Worm (Caenorhabditis elegans) whole organism, young adult: ENCODE data around the gene H34I24.1.

Source experiments
- F37B4.10 ChIP-seq: fragments of 200-800 bp; sonication (Bioruptor generic); IDR thresholded peaks from 2 replicates; pipeline ENCODE4 v1.3.6; 2022; ENCODE audit warnings: missing genetic modification characterization, missing compliant biosample characterization
- F57C9.4 ChIP-seq: sonication (generic microtip); optimal IDR thresholded peaks from 2 replicates; lab custom pipeline; 2017; ENCODE audit warnings: mild to moderate bottlenecking, missing genetic modification characterization, missing compliant biosample characterization
- ama-1 ChIP-seq, 3 experiments: fragments of 150-350 bp in 1 of 3; sonication (generic microtip) in 2 of 3; optimal IDR thresholded peaks; 2 replicates each; lab custom pipeline; 2014 to 2018; ENCODE audit warnings: missing biosample characterization in 2 of 3, missing genetic modification characterization in 2 of 3, missing genetic modification reagents in 2 of 3
- ceh-58 ChIP-seq: fragments of 200-800 bp; sonication (Bioruptor generic); IDR thresholded peaks from 2 replicates; pipeline ENCODE4 v1.3.6; 2022; ENCODE audit warnings: missing genetic modification characterization, missing compliant biosample characterization
- ekl-4 ChIP-seq: fragments of 200-800 bp; sonication (Bioruptor generic); IDR thresholded peaks from 2 replicates; pipeline ENCODE4 v1.3.6; 2022; ENCODE audit warnings: missing genetic modification reagents, missing genetic modification characterization, missing compliant biosample characterization
- nhr-179 ChIP-seq: sonication (generic microtip); optimal IDR thresholded peaks from 2 replicates; lab custom pipeline; 2016; ENCODE audit warnings: mild to moderate bottlenecking, missing genetic modification characterization, missing compliant biosample characterization
- pha-4 ChIP-seq: fragments of 150-350 bp; sonication (generic microtip); optimal IDR thresholded peaks from 2 replicates; lab custom pipeline; 2014; ENCODE audit warnings: missing biosample characterization, missing genetic modification reagents, missing genetic modification characterization
- rec-8 ChIP-seq, 2 experiments: sonication (generic microtip); optimal IDR thresholded peaks; 2 replicates each; lab custom pipeline; 2016; ENCODE audit warnings: mild to moderate bottlenecking in 2 of 2, missing genetic modification characterization in 2 of 2, missing genetic modification reagents in 2 of 2, missing genotype in 2 of 2, missing biosample characterization in 1 of 2, missing compliant biosample characterization in 1 of 2, moderate library complexity in 1 of 2
- snpc-1.3 ChIP-seq: sonication (generic microtip); optimal IDR thresholded peaks from 2 replicates; lab custom pipeline; 2017; ENCODE audit warnings: missing genetic modification characterization, mild to moderate bottlenecking, missing compliant biosample characterization, antibody characterized with exemption, moderate library complexity, missing genotype, missing genetic modification reagents; ENCODE audit not compliant: insufficient read depth

DNA sequence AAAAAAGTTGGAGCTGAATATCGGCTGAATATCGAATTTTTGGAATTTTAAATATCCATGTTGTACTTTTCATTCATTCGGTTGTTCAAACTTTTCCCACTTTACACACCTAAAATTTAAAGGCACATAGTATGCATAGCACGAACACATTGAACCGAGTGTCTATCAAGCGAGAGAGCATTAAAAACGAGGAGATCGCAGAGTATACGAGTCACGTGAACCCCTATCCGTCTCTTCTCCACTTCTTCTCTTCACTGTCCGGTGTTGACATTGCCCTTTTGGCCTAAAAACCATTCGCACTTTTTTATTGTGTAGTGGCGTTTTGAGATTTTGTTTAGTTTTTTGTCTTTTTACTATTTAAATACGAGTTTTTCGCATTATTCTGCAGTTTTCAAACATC, 42.4 kb upstream of the H34I24.1 start:
- no peak for TF ChIP-seq snpc-1.3
- TF ChIP-seq ama-1 (optimal IDR thresholded peaks at IDR 0.05; lab: Kevin White, UChicago), result no peak
- no peak for TF ChIP-seq ama-1 (GFP tag; optimal IDR thresholded peaks at IDR 0.05; lab: Kevin White, UChicago)
- TF ChIP-seq pha-4 (tag; lab: Kevin White, UChicago), result peak; percentile 84
- no peak for TF ChIP-seq rec-8 (tag; optimal IDR thresholded peaks at IDR 0.05; lab: Kevin White, UChicago)
- no peak for TF ChIP-seq F37B4.10 (GFP tag; lab: Robert Waterston, UW)
- TF ChIP-seq F57C9.4 (tag; lab: Kevin White, UChicago), result no peak
- no peak for TF ChIP-seq nhr-179
- TF ChIP-seq ceh-58 (GFP tag; lab: Robert Waterston, UW), result no peak
- no peak for TF ChIP-seq ekl-4
